Worm (Caenorhabditis elegans): ENCODE results near the gene C25F9.11.

C25F9.11 gene

ce11 chrV:19405276-19405815 is 27.5 kb downstream of the C25F9.11 start, which contains the start of the genes C25F9.6 and C25F9.10:
Gene C25F9.6 (minus strand): TSS chrV:19405326.
Gene C25F9.10 (plus strand): TSS chrV:19405729.
- TF ChIP-seq ceh-79 (tag; optimal IDR thresholded peaks at IDR 0.05) (no peak), nhr-80 (tag; optimal IDR thresholded peaks at IDR 0.05) (peak; percentile 84), hsf-1 (GFP tag; IDR thresholded peaks at IDR 0.05) (no peak), rec-8 (tag; optimal IDR thresholded peaks at IDR 0.05) (no peak), nfya-2 (GFP tag; IDR thresholded peaks at IDR 0.05) (no peak), attf-6 (GFP tag; IDR thresholded peaks at IDR 0.05) (no peak), zim-3 (tag; optimal IDR thresholded peaks at IDR 0.05) (no peak), F33H1.4 (GFP tag; IDR thresholded peaks at IDR 0.05) (no peak), dox-1 (GFP tag; IDR thresholded peaks at IDR 0.05) (peak; percentile 39; the same call in 1 of the 2 replicates)

ce11 chrV:19403619-19404018 is 29.3 kb downstream of the C25F9.11 start:
- TF ChIP-seq akir-1 (GFP tag; optimal IDR thresholded peaks at IDR 0.05), result no peak
- no peak for TF ChIP-seq dpff-1 (tag; optimal IDR thresholded peaks at IDR 0.05)
- no peak for TF ChIP-seq ceh-27 (GFP tag; optimal IDR thresholded peaks at IDR 0.05)
- no peak for TF ChIP-seq attf-6 (GFP tag; IDR thresholded peaks at IDR 0.05)
- TF ChIP-seq rcor-1 (GFP tag; IDR thresholded peaks at IDR 0.05), result no peak
- no peak for TF ChIP-seq athp-1 (tag; optimal IDR thresholded peaks at IDR 0.05)
- no peak for TF ChIP-seq F23B12.7 (tag; optimal IDR thresholded peaks at IDR 0.05; ENCODE audit: insufficient read depth)
- no peak for TF ChIP-seq Y79H2A.3 (GFP tag; conservative IDR thresholded peaks at IDR 0.05)
- no peak for TF ChIP-seq ztf-6 (GFP tag; IDR thresholded peaks at IDR 0.05)
- no peak for TF ChIP-seq hmg-20 (GFP tag; IDR thresholded peaks at IDR 0.05)
- TF ChIP-seq F57A8.1 (GFP tag; optimal IDR thresholded peaks at IDR 0.05), result no peak
- no peak for TF ChIP-seq egl-18 (GFP tag; IDR thresholded peaks at IDR 0.05)
- TF ChIP-seq mxl-1 (tag; optimal IDR thresholded peaks at IDR 0.05), result no peak
- no peak for TF ChIP-seq snpc-4 (GFP tag; optimal IDR thresholded peaks at IDR 0.05)
- TF ChIP-seq snpc-4 (tag; optimal IDR thresholded peaks at IDR 0.05), result no peak
- no peak for TF ChIP-seq gei-17 (GFP tag; optimal IDR thresholded peaks at IDR 0.05)
- TF ChIP-seq ceh-79 (tag; optimal IDR thresholded peaks at IDR 0.05), result no peak
- no peak for TF ChIP-seq nhr-120 (GFP tag; IDR thresholded peaks at IDR 0.05)
- TF ChIP-seq ceh-100 (GFP tag; IDR thresholded peaks at IDR 0.05), result no peak

ce11 chrV:19402855-19403254 is 30.0 kb downstream of the C25F9.11 start, which contains the start of gene C25F9.12:
Gene C25F9.12 (minus strand): TSS chrV:19402955.
- no peak for TF ChIP-seq bed-2 (GFP tag; IDR thresholded peaks at IDR 0.05)
- no peak for TF ChIP-seq Y53F4B.3 (GFP tag; IDR thresholded peaks at IDR 0.05)
- no peak for TF ChIP-seq egl-18 (GFP tag; IDR thresholded peaks at IDR 0.05)
- TF ChIP-seq F37B4.10 (GFP tag; IDR thresholded peaks at IDR 0.05), result no peak
- no peak for TF ChIP-seq ztf-25 (GFP tag; IDR thresholded peaks at IDR 0.05)
- TF ChIP-seq aptf-3 (GFP tag; IDR thresholded peaks at IDR 0.05), result no peak
- no peak for TF ChIP-seq Y79H2A.3 (GFP tag; conservative IDR thresholded peaks at IDR 0.05)
- TF ChIP-seq hsf-1 (GFP tag; IDR thresholded peaks at IDR 0.05), result no peak
- TF ChIP-seq nhr-80 (tag; optimal IDR thresholded peaks at IDR 0.05), result no peak
- TF ChIP-seq somi-1 (GFP tag; optimal IDR thresholded peaks at IDR 0.05), result no peak
- no peak for TF ChIP-seq ceh-100 (GFP tag; IDR thresholded peaks at IDR 0.05)
- no peak for TF ChIP-seq T26A5.8 (tag; optimal IDR thresholded peaks at IDR 0.05)
- no peak for TF ChIP-seq F22D6.2 (tag; optimal IDR thresholded peaks at IDR 0.05)
- TF ChIP-seq ceh-79 (tag; optimal IDR thresholded peaks at IDR 0.05), result no peak
- TF ChIP-seq nhr-120 (GFP tag; IDR thresholded peaks at IDR 0.05), result no peak
- no peak for TF ChIP-seq xnd-1 (tag; optimal IDR thresholded peaks at IDR 0.05)
- TF ChIP-seq athp-1 (tag; optimal IDR thresholded peaks at IDR 0.05), result no peak
